Worm (Caenorhabditis elegans): ENCODE data around the gene gpa-6.

DNA sequence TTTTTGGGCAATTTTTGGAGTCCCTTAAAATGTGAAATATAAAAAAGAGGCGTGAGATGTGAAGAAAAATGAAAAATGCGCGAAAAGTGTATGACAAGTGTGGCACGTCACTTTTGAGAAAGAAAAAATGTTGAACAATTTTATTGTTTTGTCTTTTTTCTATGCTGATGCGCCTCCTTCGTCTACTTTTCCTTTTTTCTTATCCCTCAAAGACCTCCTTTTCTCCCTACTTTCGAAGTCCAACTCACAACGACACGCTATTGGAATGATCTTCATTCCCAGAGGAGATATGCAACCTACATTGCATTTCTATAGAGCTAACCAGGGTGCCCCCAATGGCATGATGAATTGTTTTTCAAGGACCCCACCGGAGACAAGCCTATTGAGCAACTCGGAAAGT, 15.0 kb downstream of the gpa-6 start:
- TF ChIP-seq unc-62 (GFP tag; optimal IDR thresholded peaks at IDR 0.05) (no peak), attf-5 (GFP tag; optimal IDR thresholded peaks at IDR 0.05) (no peak), rpc-1 (optimal IDR thresholded peaks at IDR 0.05) (no peak), rpc-1 (tag; optimal IDR thresholded peaks at IDR 0.05) (no peak), nhr-120 (GFP tag; IDR thresholded peaks at IDR 0.05) (no peak), snpc-4 (GFP tag; optimal IDR thresholded peaks at IDR 0.05) (no peak), snpc-4 (tag; optimal IDR thresholded peaks at IDR 0.05) (no peak), B0019.2 (GFP tag; conservative IDR thresholded peaks at IDR 0.05) (no peak), sea-2 (GFP tag; IDR thresholded peaks at IDR 0.05) (no peak), aptf-2 (GFP tag; conservative IDR thresholded peaks at IDR 0.05) (no peak), F22D6.2 (tag; optimal IDR thresholded peaks at IDR 0.05) (no peak), dpl-1 (GFP tag; optimal IDR thresholded peaks at IDR 0.05) (no peak)
